Fruit fly (Drosophila melanogaster): ENCODE data around the gene CG5888.

DNA sequence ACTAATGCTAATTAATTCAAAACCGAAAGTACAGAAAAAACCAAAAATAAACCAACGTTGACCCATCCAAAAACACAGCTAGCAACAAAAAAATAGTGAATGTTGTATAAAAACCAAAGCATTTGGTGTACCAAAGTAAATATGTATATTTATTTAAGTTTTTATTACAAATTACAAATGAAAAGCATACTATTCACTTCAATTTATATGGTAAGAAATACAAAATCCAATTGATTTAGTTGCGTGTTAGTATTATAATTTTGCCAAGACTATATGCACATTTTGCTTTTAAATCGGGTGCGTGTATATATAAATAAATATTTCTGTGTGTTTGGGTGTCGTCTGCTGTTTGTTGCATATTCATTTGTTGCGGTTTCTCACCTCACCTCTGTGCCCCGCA is 48.9 kb upstream of the CG5888 start:
- TF ChIP-seq ttk (optimal IDR thresholded peaks at IDR 0.05), result no peak
- no peak for TF ChIP-seq insv (optimal IDR thresholded peaks at IDR 0.05)
- TF ChIP-seq h (optimal IDR thresholded peaks at IDR 0.05), result no peak
- TF ChIP-seq psq (optimal IDR thresholded peaks at IDR 0.05), result no peak
- no peak for TF ChIP-seq Myc (optimal IDR thresholded peaks at IDR 0.05)
